Worm (Caenorhabditis elegans): ENCODE results near the gene srab-14.

- TF ChIP-seq unc-62 (GFP tag; optimal IDR thresholded peaks at IDR 0.05), result no peak
- no peak for TF ChIP-seq pha-4 (tag; optimal IDR thresholded peaks at IDR 0.05)
- no peak for TF ChIP-seq lin-13 (tag; optimal IDR thresholded peaks at IDR 0.05)
- no peak for TF ChIP-seq ceh-83 (GFP tag; optimal IDR thresholded peaks at IDR 0.05)
- no peak for TF ChIP-seq elt-3 (tag; optimal IDR thresholded peaks at IDR 0.05)
- TF ChIP-seq sptf-1 (tag; optimal IDR thresholded peaks at IDR 0.05), result no peak
- TF ChIP-seq mab-5 (tag; optimal IDR thresholded peaks at IDR 0.05), result no peak
- TF ChIP-seq ceh-43 (GFP tag; optimal IDR thresholded peaks at IDR 0.05), result no peak
These were observed 44.5 kb upstream of the srab-14 start, which contains the start of gene rol-8 for ce11 chrII:7543808-7544207.
